Fruit fly (Drosophila melanogaster) whole organism, embryonic: Measurements from ENCODE around the gene CG5611.
A peak's percentile ranks its signal among the peaks of the same experiment; 100 is the strongest.

Experiments used
- Abd-B ChIP-seq: fragments of 200-800 bp; sonication (Bioruptor generic); optimal IDR thresholded peaks from 2 replicates; lab custom pipeline; 2018; ENCODE audit warnings: missing biosample characterization, mild to moderate bottlenecking, missing genetic modification characterization, moderate library complexity
- Atf3 ChIP-seq: fragments of 200-800 bp; sonication (Bioruptor generic); optimal IDR thresholded peaks from 3 replicates; lab custom pipeline; 2016; ENCODE audit warnings: missing biosample characterization, missing genetic modification characterization
- B-H1 ChIP-seq: fragments of 200-800 bp; sonication (Bioruptor generic); IDR thresholded peaks from 3 replicates; pipeline ENCODE4 v1.3.6; 2022; ENCODE audit warnings: missing biosample characterization, missing genetic modification characterization
- CG10321 ChIP-seq: fragments of 200-800 bp; sonication (Bioruptor generic); IDR thresholded peaks from 2 replicates; pipeline ENCODE4 v1.3.6; 2022; ENCODE audit warnings: missing biosample characterization, missing genetic modification characterization
- CG10431 ChIP-seq: fragments of 200-800 bp; sonication (Bioruptor generic); optimal IDR thresholded peaks from 3 replicates; lab custom pipeline; 2018; ENCODE audit warnings: missing biosample characterization, mild to moderate bottlenecking, missing genetic modification characterization
- CG11695 ChIP-seq: fragments of 200-800 bp; sonication (Bioruptor generic); IDR thresholded peaks from 3 replicates; pipeline ENCODE4 v1.3.6; 2022; ENCODE audit warnings: missing biosample characterization, missing genetic modification characterization
- CG12071 ChIP-seq: fragments of 200-800 bp; sonication (Bioruptor generic); optimal IDR thresholded peaks from 3 replicates; lab custom pipeline; 2018; ENCODE audit warnings: missing biosample characterization, mild to moderate bottlenecking, missing genetic modification characterization
- CG12299 ChIP-seq: fragments of 200-800 bp; sonication (Bioruptor generic); optimal IDR thresholded peaks from 2 replicates; lab custom pipeline; 2018; ENCODE audit warnings: missing biosample characterization, mild to moderate bottlenecking, missing genetic modification characterization
- CG14667 ChIP-seq: fragments of 200-800 bp; sonication (Bioruptor generic); IDR thresholded peaks from 2 replicates; pipeline ENCODE4 v1.3.6; 2022; ENCODE audit warnings: missing biosample characterization, missing genetic modification characterization
- CG1602 ChIP-seq: fragments of 200-800 bp; sonication (Bioruptor generic); optimal IDR thresholded peaks from 3 replicates; lab custom pipeline; 2016; ENCODE audit warnings: missing biosample characterization, missing genetic modification characterization
- CG16779 ChIP-seq: fragments of 200-800 bp; sonication (Bioruptor generic); IDR thresholded peaks from 2 replicates; pipeline ENCODE4 v1.3.6; 2022; ENCODE audit warnings: missing biosample characterization, missing genetic modification characterization
- CG16815 ChIP-seq: fragments of 200-800 bp; sonication (Bioruptor generic); optimal IDR thresholded peaks from 3 replicates; lab custom pipeline; 2017; ENCODE audit warnings: missing biosample characterization, mild to moderate bottlenecking, missing genetic modification characterization
- CG2199 ChIP-seq: fragments of 200-800 bp; sonication (Bioruptor generic); IDR thresholded peaks from 3 replicates; pipeline ENCODE4 v1.3.6; 2022; ENCODE audit warnings: missing biosample characterization, missing genetic modification characterization
- CG31224 ChIP-seq: fragments of 200-800 bp; sonication (Bioruptor generic); IDR thresholded peaks from 2 replicates; pipeline ENCODE4 v1.3.6; 2022; ENCODE audit warnings: missing biosample characterization, missing genetic modification characterization
- CG33213 ChIP-seq: fragments of 200-800 bp; sonication (Bioruptor generic); optimal IDR thresholded peaks from 3 replicates; lab custom pipeline; 2016; ENCODE audit warnings: missing biosample characterization, missing genetic modification characterization
- CG6689 ChIP-seq: fragments of 200-800 bp; sonication (Bioruptor generic); IDR thresholded peaks from 2 replicates; pipeline ENCODE4 v1.3.6; 2022; ENCODE audit warnings: missing biosample characterization, missing genetic modification characterization
- CG6813 ChIP-seq: fragments of 200-800 bp; sonication (Bioruptor generic); optimal IDR thresholded peaks from 2 replicates; lab custom pipeline; 2017; ENCODE audit warnings: missing biosample characterization, missing genetic modification characterization, mild to moderate bottlenecking, moderate library complexity, missing genetic modification reagents
- CG7372 ChIP-seq: fragments of 200-800 bp; sonication (Bioruptor generic); IDR thresholded peaks from 2 replicates; pipeline ENCODE4 v1.3.6; 2022; ENCODE audit warnings: missing biosample characterization, missing genetic modification characterization
- CG7556 ChIP-seq: fragments of 200-800 bp; sonication (Bioruptor generic); optimal IDR thresholded peaks from 2 replicates; lab custom pipeline; 2017; ENCODE audit warnings: missing biosample characterization, mild to moderate bottlenecking, missing genetic modification characterization
- CG7928 ChIP-seq: fragments of 200-800 bp; sonication (Bioruptor generic); optimal IDR thresholded peaks from 2 replicates; lab custom pipeline; 2017; ENCODE audit warnings: missing biosample characterization, mild to moderate bottlenecking, missing genetic modification characterization
- CG7963 ChIP-seq: fragments of 200-800 bp; sonication (Bioruptor generic); IDR thresholded peaks from 3 replicates; pipeline ENCODE4 v1.3.6; 2022; ENCODE audit warnings: missing biosample characterization, missing genetic modification characterization; ENCODE audit not compliant: partially characterized antibody
- CkIIα-i1 ChIP-seq: fragments of 200-800 bp; sonication (Bioruptor generic); IDR thresholded peaks from 2 replicates; pipeline ENCODE4 v1.3.6; 2022; ENCODE audit warnings: missing biosample characterization, missing genetic modification characterization
- E2f1 ChIP-seq: fragments of 200-800 bp; sonication (Bioruptor generic); IDR thresholded peaks from 2 replicates; pipeline ENCODE4 v1.3.6; 2022; ENCODE audit warnings: missing biosample characterization, missing genetic modification characterization
- Gsc ChIP-seq: fragments of 200-800 bp; sonication (Bioruptor generic); IDR thresholded peaks from 2 replicates; pipeline ENCODE4 v1.3.6; 2022; ENCODE audit warnings: missing biosample characterization, missing genetic modification characterization
- HLH3B ChIP-seq: fragments of 200-800 bp; sonication (Bioruptor generic); IDR thresholded peaks from 2 replicates; pipeline ENCODE4 v1.3.6; 2022; ENCODE audit warnings: missing biosample characterization, missing genetic modification characterization
- Hmr ChIP-seq: fragments of 200-800 bp; sonication (Bioruptor generic); optimal IDR thresholded peaks from 3 replicates; lab custom pipeline; 2017; ENCODE audit warnings: mild to moderate bottlenecking, missing biosample characterization, missing genetic modification reagents, missing genetic modification characterization
- Hr51 ChIP-seq, 2 experiments: fragments of 200-800 bp; sonication (Bioruptor generic); optimal IDR thresholded peaks; 2 replicates in 1 of 2; 3 replicates in 1 of 2; lab custom pipeline; 2016 to 2018; ENCODE audit warnings: missing biosample characterization in 2 of 2, missing genetic modification characterization in 2 of 2, mild to moderate bottlenecking in 1 of 2, moderate library complexity in 1 of 2
- Kr ChIP-seq: fragments of 200-800 bp; sonication (Bioruptor generic); optimal IDR thresholded peaks from 2 replicates; lab custom pipeline; 2017; ENCODE audit warnings: missing biosample characterization, mild to moderate bottlenecking, missing genetic modification characterization
- MTF-1 ChIP-seq: fragments of 200-800 bp; sonication (Bioruptor generic); optimal IDR thresholded peaks from 2 replicates; lab custom pipeline; 2018; ENCODE audit warnings: missing biosample characterization, mild to moderate bottlenecking, missing genetic modification characterization, borderline replicate concordance
- Meics ChIP-seq: fragments of 200-800 bp; sonication (Bioruptor generic); optimal IDR thresholded peaks from 2 replicates; lab custom pipeline; 2017; ENCODE audit warnings: missing biosample characterization, mild to moderate bottlenecking, missing genetic modification characterization
- Poxn ChIP-seq: fragments of 200-800 bp; sonication (Bioruptor generic); IDR thresholded peaks from 2 replicates; pipeline ENCODE4 v1.3.6; 2022; ENCODE audit warnings: missing biosample characterization, missing genetic modification characterization
- Ptx1 ChIP-seq: fragments of 200-800 bp; sonication (Bioruptor generic); IDR thresholded peaks from 2 replicates; pipeline ENCODE4 v1.3.6; 2022; ENCODE audit warnings: missing biosample characterization, missing genetic modification characterization
- Xbp1 ChIP-seq: fragments of 200-800 bp; sonication (Bioruptor generic); optimal IDR thresholded peaks from 3 replicates; lab custom pipeline; 2016; ENCODE audit warnings: missing biosample characterization, mild to moderate bottlenecking, missing genetic modification characterization
- bcd ChIP-seq: fragments of 200-800 bp; sonication (Bioruptor generic); optimal IDR thresholded peaks from 2 replicates; lab custom pipeline; 2017; ENCODE audit warnings: missing biosample characterization, mild to moderate bottlenecking, missing genetic modification characterization
- bsh ChIP-seq, 2 experiments: fragments of 200-800 bp; sonication (Bioruptor generic); optimal IDR thresholded peaks; 2 replicates each; lab custom pipeline; 2017 to 2018; ENCODE audit warnings: mild to moderate bottlenecking in 2 of 2, missing biosample characterization in 2 of 2, missing genetic modification characterization in 2 of 2, moderate library complexity in 1 of 2
- caup ChIP-seq: fragments of 200-800 bp; sonication (Bioruptor generic); optimal IDR thresholded peaks from 3 replicates; lab custom pipeline; 2017; ENCODE audit warnings: missing biosample characterization, mild to moderate bottlenecking, missing genetic modification characterization, moderate library complexity; ENCODE audit not compliant: severe bottlenecking
- grn ChIP-seq: fragments of 200-800 bp; sonication (Bioruptor generic); optimal IDR thresholded peaks from 3 replicates; lab custom pipeline; 2017; ENCODE audit warnings: missing biosample characterization, missing genetic modification characterization
- ind ChIP-seq: fragments of 200-800 bp; sonication (Bioruptor generic); optimal IDR thresholded peaks from 3 replicates; lab custom pipeline; 2016; ENCODE audit warnings: missing biosample characterization, missing genetic modification characterization
- nau ChIP-seq: fragments of 200-800 bp; sonication (Bioruptor generic); optimal IDR thresholded peaks from 3 replicates; lab custom pipeline; 2017; ENCODE audit warnings: missing biosample characterization, mild to moderate bottlenecking, missing genetic modification characterization, missing genetic modification reagents
- nerfin-1 ChIP-seq: fragments of 200-800 bp; sonication (Bioruptor generic); optimal IDR thresholded peaks from 3 replicates; lab custom pipeline; 2019; ENCODE audit warnings: missing biosample characterization, mild to moderate bottlenecking, missing genetic modification characterization, moderate library complexity
- nerfin-2 ChIP-seq: fragments of 200-800 bp; sonication (Bioruptor generic); IDR thresholded peaks from 2 replicates; pipeline ENCODE4 v1.3.6; 2022; ENCODE audit warnings: missing biosample characterization, missing genetic modification characterization; ENCODE audit not compliant: partially characterized antibody
- nom ChIP-seq: fragments of 200-800 bp; sonication (Bioruptor generic); optimal IDR thresholded peaks from 2 replicates; lab custom pipeline; 2017; ENCODE audit warnings: missing biosample characterization, missing genetic modification characterization, mild to moderate bottlenecking, moderate library complexity, missing genetic modification reagents
- pita ChIP-seq: fragments of 200-800 bp; sonication (Bioruptor generic); optimal IDR thresholded peaks from 2 replicates; lab custom pipeline; 2017; ENCODE audit warnings: missing biosample characterization, mild to moderate bottlenecking, missing genetic modification characterization
- sens ChIP-seq: fragments of 200-800 bp; sonication (Bioruptor generic); peaks from one replicate; lab custom pipeline; 2016; ENCODE audit warnings: missing biosample characterization, missing genetic modification characterization
- sim ChIP-seq: fragments of 200-800 bp; sonication (Bioruptor generic); IDR thresholded peaks from 2 replicates; pipeline ENCODE4 v1.3.6; 2022; ENCODE audit warnings: missing biosample characterization, missing genetic modification characterization
- slp2 ChIP-seq: fragments of 200-800 bp; sonication (Bioruptor generic); optimal IDR thresholded peaks from 2 replicates; lab custom pipeline; 2016; ENCODE audit warnings: missing biosample characterization, missing genetic modification characterization
- sob ChIP-seq: fragments of 200-800 bp; sonication (Bioruptor generic); IDR thresholded peaks from 2 replicates; pipeline ENCODE4 v1.3.6; 2022; ENCODE audit warnings: missing biosample characterization, missing genetic modification characterization
- stwl ChIP-seq: fragments of 200-800 bp; sonication (Bioruptor generic); optimal IDR thresholded peaks from 3 replicates; lab custom pipeline; 2018; ENCODE audit warnings: missing biosample characterization, mild to moderate bottlenecking, missing genetic modification characterization, moderate library complexity
- tgo ChIP-seq: fragments of 200-800 bp; sonication (Bioruptor generic); IDR thresholded peaks from 3 replicates; pipeline ENCODE4 v1.3.6; 2022; ENCODE audit warnings: missing biosample characterization, missing genetic modification characterization
- zen ChIP-seq: fragments of 200-800 bp; sonication (Bioruptor generic); optimal IDR thresholded peaks from 3 replicates; lab custom pipeline; 2018; ENCODE audit warnings: missing biosample characterization, mild to moderate bottlenecking, missing genetic modification characterization, moderate library complexity

Gene CG5611

dm6 chr3R:27621861-27622260, 14.0 kb downstream of the CG5611 start (continued):
- TF ChIP-seq B-H1 (peak; percentile 27; the same call in 2 of the 3 replicates), CG7963 (GFP tag; lab: Robert Waterston, UW) (no peak), Ptx1 (0 out of 2 replicates have a peak, but pooled peaks have one; percentile 19), CG12299 (tag; lab: Kevin White, UChicago) (no peak), CG16815 (GFP tag; lab: Kevin White, UChicago) (no peak), CG33213 (no peak), CkIIα-i1 (no peak), CG7928 (GFP tag; lab: Kevin White, UChicago) (no peak), CG16779 (no peak), Xbp1 (GFP tag; lab: Kevin White, UChicago) (peak; percentile 13), CG10431 (GFP tag; lab: Kevin White, UChicago) (no peak), HLH3B (0 out of 2 replicates have a peak, but pooled peaks have one; percentile 8), bcd (peak; percentile 5), ind (peak; percentile 4), Kr (no peak), sim (GFP tag; lab: Robert Waterston, UW) (no peak), CG2199 (GFP tag; lab: Robert Waterston, UW) (no peak), Hr51 (GFP tag; optimal IDR thresholded peaks at IDR 0.05; lab: Kevin White, UChicago) (peak in 1 of 2 experiments; percentile 23), CG12071 (GFP tag; lab: Kevin White, UChicago) (no peak), Meics (GFP tag; lab: Kevin White, UChicago) (peak; percentile 15), CG7556 (GFP tag; lab: Kevin White, UChicago) (peak; percentile 23), nom (no peak), slp2 (GFP tag; lab: Kevin White, UChicago) (no peak), tgo (GFP tag; lab: Robert Waterston, UW) (peak; percentile 22; the same call in 1 of the 3 replicates), CG31224 (GFP tag; lab: Robert Waterston, UW) (no peak), Atf3 (no peak), pita (GFP tag; lab: Kevin White, UChicago) (no peak), zen (tag; lab: Kevin White, UChicago) (no peak), caup (peak; percentile 3), nerfin-2 (GFP tag; lab: Robert Waterston, UW) (no peak), CG6813 (GFP tag; lab: Kevin White, UChicago) (no peak), MTF-1 (GFP tag; lab: Kevin White, UChicago) (no peak), nau (GFP tag; lab: Kevin White, UChicago) (no peak), CG10321 (no peak), CG7372 (GFP tag; lab: Robert Waterston, UW) (0 out of 2 replicates have a peak, but pooled peaks have one; percentile 22), CG6689 (GFP tag; lab: Robert Waterston, UW) (peak; percentile 33; the same call in 1 of the 2 replicates), grn (no peak), Gsc (GFP tag; lab: Robert Waterston, UW) (no peak), bsh (GFP tag; optimal IDR thresholded peaks at IDR 0.05; lab: Kevin White, UChicago) (peak in 1 of 2 experiments; percentile 24), sob (GFP tag; lab: Robert Waterston, UW) (no peak), sens (GFP tag; lab: Kevin White, UChicago) (peak; percentile 42), CG1602 (GFP tag; lab: Kevin White, UChicago) (no peak), stwl (tag; lab: Kevin White, UChicago) (no peak), Hmr (peak; percentile 46), nerfin-1 (no peak), Abd-B (GFP tag; lab: Kevin White, UChicago) (no peak), Poxn (GFP tag; lab: Robert Waterston, UW) (no peak), CG11695 (GFP tag; lab: Robert Waterston, UW) (0 out of 3 replicates have a peak, but pooled peaks have one; percentile 38), CG14667 (GFP tag; lab: Robert Waterston, UW) (0 out of 2 replicates have a peak, but pooled peaks have one; percentile 4), E2f1 (0 out of 2 replicates have a peak, but pooled peaks have one; percentile 23)
